Fruit fly (Drosophila melanogaster): ENCODE results near the gene CG14326.
A peak's percentile ranks its signal among the peaks of the same experiment; 100 is the strongest.

CG14326 gene

DNA sequence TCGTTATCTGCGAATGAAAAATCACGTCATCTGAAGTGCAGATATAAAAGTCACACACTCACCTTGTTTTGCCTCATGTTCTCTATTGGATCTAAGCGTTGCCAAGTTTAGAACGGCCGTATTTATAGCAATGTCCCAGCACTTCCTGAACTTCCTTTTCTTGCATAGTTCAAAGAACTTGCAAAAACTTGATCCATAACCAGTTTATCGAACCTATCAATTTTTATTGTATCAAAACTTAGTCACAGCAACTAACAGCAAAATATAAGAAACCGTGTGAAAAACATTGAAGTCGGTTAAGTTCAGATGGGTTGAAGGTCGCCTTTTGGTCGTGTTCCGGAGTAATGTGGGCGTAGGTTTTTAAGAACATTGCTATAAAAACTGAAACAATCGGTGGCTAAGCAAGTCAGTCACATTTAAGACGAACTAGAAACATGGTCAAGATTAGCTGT lies at the start of gene CG14326, which contains the start of gene CG14324:
CG14326 (plus strand) TSS at position 402 of the 452 bp plus-strand sequence.
CG14324 (minus strand) TSS at position 101 of the 452 bp plus-strand sequence.
- no peak for TF ChIP-seq eg (GFP tag; IDR thresholded peaks at IDR 0.05)

DNA sequence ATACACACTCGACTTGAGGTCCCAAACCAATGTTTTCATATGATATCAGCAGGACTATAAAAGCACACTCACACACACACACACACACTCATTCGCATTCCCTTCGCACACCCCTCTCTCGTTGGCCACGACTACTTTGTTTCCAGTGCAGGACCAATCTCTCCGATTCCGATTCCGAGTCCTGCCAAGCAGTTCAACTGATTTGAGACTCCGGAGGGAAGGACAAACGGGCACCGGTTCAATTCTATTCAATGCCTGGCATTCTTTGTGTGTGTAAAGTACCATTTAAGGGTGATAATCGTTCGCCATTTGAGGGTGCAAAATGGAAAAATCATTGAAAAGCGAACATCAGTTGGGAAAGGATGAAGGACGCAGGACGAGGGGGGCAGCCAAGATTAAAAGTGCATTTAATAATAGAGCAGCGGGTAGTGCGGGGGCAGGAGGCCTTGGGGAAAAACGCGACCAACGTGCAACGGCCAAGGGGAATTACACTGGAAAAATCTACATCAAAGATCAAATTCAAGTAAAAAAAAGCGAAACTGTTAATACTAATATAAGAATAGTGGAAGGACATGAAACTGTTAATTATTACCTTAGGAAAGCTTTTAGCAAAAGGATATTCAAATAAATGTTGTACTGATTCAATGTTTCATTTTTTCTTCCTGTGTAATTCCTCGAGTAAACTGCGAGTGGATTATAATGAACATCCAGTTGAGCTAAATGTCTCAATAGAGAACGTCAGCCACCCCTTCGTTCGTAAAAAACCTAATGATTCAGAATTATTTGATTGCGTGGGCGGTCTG lies 35.0 kb upstream of the CG14326 start:
- TF ChIP-seq Hr4 (GFP tag; optimal IDR thresholded peaks at IDR 0.05) (no peak), CG8119 (GFP tag; IDR thresholded peaks at IDR 0.05) (no peak), Smox (GFP tag; optimal IDR thresholded peaks at IDR 0.05) (peak; percentile 16), CG6808 (GFP tag; optimal IDR thresholded peaks at IDR 0.05) (no peak), Eip78C (GFP tag) (peak; percentile 64), eg (GFP tag; IDR thresholded peaks at IDR 0.05) (no peak), CG11762 (GFP tag; optimal IDR thresholded peaks at IDR 0.05; ENCODE audit: insufficient read depth) (no peak), svp (GFP tag) (peak; percentile 67), Eip93F (GFP tag; optimal IDR thresholded peaks at IDR 0.05) (no peak), cyc (GFP tag; optimal IDR thresholded peaks at IDR 0.05) (peak; percentile 4), CG11294 (GFP tag; IDR thresholded peaks at IDR 0.05) (no peak), CG10669 (GFP tag; optimal IDR thresholded peaks at IDR 0.05) (no peak), CG6276 (GFP tag; optimal IDR thresholded peaks at IDR 0.05) (no peak), CG4318 (GFP tag; optimal IDR thresholded peaks at IDR 0.05) (no peak), CG31627 (GFP tag; optimal IDR thresholded peaks at IDR 0.05) (peak; percentile 12), CG32006 (GFP tag; optimal IDR thresholded peaks at IDR 0.05) (no peak), Sox14 (GFP tag; optimal IDR thresholded peaks at IDR 0.05) (no peak), spab (GFP tag; optimal IDR thresholded peaks at IDR 0.05) (no peak), fkh (GFP tag; optimal IDR thresholded peaks at IDR 0.05) (no peak), CG9139 (GFP tag; optimal IDR thresholded peaks at IDR 0.05) (no peak), Met (GFP tag; optimal IDR thresholded peaks at IDR 0.05) (peak; percentile 43), esn (GFP tag; optimal IDR thresholded peaks at IDR 0.05) (peak; percentile 47), CG3032 (tag; optimal IDR thresholded peaks at IDR 0.05) (peak; percentile 7), net (GFP tag; optimal IDR thresholded peaks at IDR 0.05) (no peak), Hr38 (GFP tag; optimal IDR thresholded peaks at IDR 0.05) (no peak), Sox102F (GFP tag; optimal IDR thresholded peaks at IDR 0.05) (peak; percentile 17), CG34406 (GFP tag; optimal IDR thresholded peaks at IDR 0.05) (no peak), lz (GFP tag; optimal IDR thresholded peaks at IDR 0.05) (peak; percentile 31), CG10631 (GFP tag; optimal IDR thresholded peaks at IDR 0.05) (no peak), Hr39 (GFP tag; optimal IDR thresholded peaks at IDR 0.05) (peak; percentile 40)

DNA sequence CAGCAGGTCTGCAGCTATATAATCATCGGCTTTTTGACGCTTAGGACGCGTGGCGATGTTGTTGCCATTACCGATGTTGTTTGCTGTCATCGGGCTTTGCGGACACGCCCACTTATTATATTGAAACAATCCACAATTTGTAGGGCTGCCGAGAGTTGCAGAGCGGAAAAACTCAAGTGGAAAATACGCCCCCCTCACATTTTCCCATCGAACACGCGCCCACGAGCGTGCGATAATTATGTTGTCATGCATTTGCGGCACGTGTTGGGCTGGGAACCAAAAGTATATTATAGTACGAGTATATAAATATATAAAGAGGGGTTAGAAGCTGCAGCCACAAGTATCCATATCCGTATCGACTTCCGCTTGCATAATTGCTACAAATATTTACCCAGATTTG lies 30.1 kb upstream of the CG14326 start:
- TF ChIP-seq svp (GFP tag), result no peak

DNA sequence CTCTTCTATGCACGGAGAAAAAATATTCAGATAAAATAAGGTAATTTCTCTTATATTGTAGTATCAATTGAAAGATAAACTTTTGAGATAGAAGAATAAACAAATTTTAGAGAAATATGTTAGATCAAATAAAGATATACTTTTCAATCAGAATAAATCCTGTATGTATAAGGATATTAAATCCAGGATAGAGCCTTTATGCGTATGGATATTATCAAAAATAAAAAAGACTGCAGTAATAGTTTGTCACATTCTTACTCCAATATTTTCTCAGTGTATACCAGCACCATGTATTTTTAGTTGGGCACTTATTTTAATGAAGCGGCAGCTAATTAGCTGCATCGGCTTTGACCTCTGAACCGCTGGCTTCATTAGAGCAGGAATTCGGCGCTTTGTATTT lies 27.1 kb upstream of the CG14326 start:
- no peak for TF ChIP-seq CG1621 (tag; optimal IDR thresholded peaks at IDR 0.05)
- TF ChIP-seq svp (GFP tag), result peak; percentile 60

DNA sequence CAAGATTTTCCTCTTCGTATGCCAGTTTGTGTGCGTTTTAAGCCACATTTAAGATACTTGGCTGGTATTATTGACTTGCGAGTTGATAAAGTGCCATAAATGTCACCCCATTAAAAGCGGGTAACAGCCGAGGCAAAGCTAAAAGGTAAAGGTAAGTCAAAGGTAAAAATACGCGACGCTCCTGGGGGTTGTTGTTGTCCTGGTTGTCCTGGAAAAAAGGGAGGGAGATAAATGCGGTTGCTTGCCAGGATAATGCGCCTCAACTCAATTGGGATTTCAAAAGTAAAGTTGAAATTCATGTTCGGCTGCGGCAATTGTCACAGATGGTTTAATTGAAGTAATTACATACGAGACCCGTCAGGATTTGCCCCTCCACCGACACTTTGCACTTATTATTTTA lies 25.4 kb upstream of the CG14326 start:
- no peak for TF ChIP-seq CG9139 (GFP tag; optimal IDR thresholded peaks at IDR 0.05)
- no peak for TF ChIP-seq Lpt (GFP tag; optimal IDR thresholded peaks at IDR 0.05)
- TF ChIP-seq lz (GFP tag; optimal IDR thresholded peaks at IDR 0.05), result no peak
- TF ChIP-seq cyc (GFP tag; optimal IDR thresholded peaks at IDR 0.05), result no peak
- TF ChIP-seq OdsH (GFP tag; optimal IDR thresholded peaks at IDR 0.05), result no peak
- TF ChIP-seq fkh (GFP tag; optimal IDR thresholded peaks at IDR 0.05), result no peak
- no peak for TF ChIP-seq CG34406 (GFP tag; optimal IDR thresholded peaks at IDR 0.05)
